Fruit fly (Drosophila melanogaster): Measurements from ENCODE around the gene btn.

Gene btn

dm6 chr3R:22625514-22626333 lies 39.3 kb upstream of the btn start (continued):
- TF ChIP-seq CG7556 (GFP tag; optimal IDR thresholded peaks at IDR 0.05) (peak; percentile 65), CG15601 (tag; optimal IDR thresholded peaks at IDR 0.05) (peak; percentile 51), wek (GFP tag; optimal IDR thresholded peaks at IDR 0.05) (no peak), pb (GFP tag; optimal IDR thresholded peaks at IDR 0.05) (no peak), CG6254 (GFP tag; optimal IDR thresholded peaks at IDR 0.05) (peak; percentile 64), bcd (GFP tag; optimal IDR thresholded peaks at IDR 0.05) (peak; percentile 54), Sox102F (GFP tag; optimal IDR thresholded peaks at IDR 0.05) (peak; percentile 60), CG34224 (GFP tag; IDR thresholded peaks at IDR 0.05; ENCODE audit: partially characterized antibody) (no peak), CG18619 (GFP tag; optimal IDR thresholded peaks at IDR 0.05) (peak; percentile 41), dpn (GFP tag; optimal IDR thresholded peaks at IDR 0.05) (peak in 1 of 2 experiments; percentile 13), vfl (GFP tag; optimal IDR thresholded peaks at IDR 0.05) (no peak), sob (GFP tag; IDR thresholded peaks at IDR 0.05) (no peak), ems (GFP tag; optimal IDR thresholded peaks at IDR 0.05) (no peak), CG11504 (tag; optimal IDR thresholded peaks at IDR 0.05) (peak; percentile 76), pros (GFP tag; optimal IDR thresholded peaks at IDR 0.05) (no peak), chif (GFP tag; optimal IDR thresholded peaks at IDR 0.05) (no peak), CG1233 (GFP tag; optimal IDR thresholded peaks at IDR 0.05) (peak; percentile 12), CHES-1-like (GFP tag; optimal IDR thresholded peaks at IDR 0.05) (no peak), usp (GFP tag; optimal IDR thresholded peaks at IDR 0.05) (no peak), h (optimal IDR thresholded peaks at IDR 0.05) (no peak), sd (tag; optimal IDR thresholded peaks at IDR 0.05) (peak; percentile 63), CG17829 (tag; optimal IDR thresholded peaks at IDR 0.05) (peak; percentile 25), Trl (optimal IDR thresholded peaks at IDR 0.05) (no peak), Trl (GFP tag; optimal IDR thresholded peaks at IDR 0.05) (no peak), Asciz (GFP tag; optimal IDR thresholded peaks at IDR 0.05) (peak; percentile 50), CG18262 (tag; optimal IDR thresholded peaks at IDR 0.05) (peak; percentile 80), prd (optimal IDR thresholded peaks at IDR 0.05) (no peak), prd (GFP tag; IDR thresholded peaks at IDR 0.05) (0 out of 3 replicates have a peak, but pooled peaks have one; percentile 30), CG10462 (GFP tag; optimal IDR thresholded peaks at IDR 0.05) (peak; percentile 14), ranshi (GFP tag; IDR thresholded peaks at IDR 0.05) (no peak), otp (GFP tag; IDR thresholded peaks at IDR 0.05) (0 out of 3 replicates have a peak, but pooled peaks have one; percentile 16), CG31365 (tag; optimal IDR thresholded peaks at IDR 0.05) (no peak), CG13775 (GFP tag; optimal IDR thresholded peaks at IDR 0.05) (peak; percentile 54), CG8388 (GFP tag; optimal IDR thresholded peaks at IDR 0.05) (peak; percentile 71), CG14710 (tag; optimal IDR thresholded peaks at IDR 0.05) (peak; percentile 63), lab (GFP tag; optimal IDR thresholded peaks at IDR 0.05) (peak; percentile 11), CG4404 (GFP tag; IDR thresholded peaks at IDR 0.05) (no peak), Tbp (GFP tag; optimal IDR thresholded peaks at IDR 0.05) (no peak), Awh (GFP tag; IDR thresholded peaks at IDR 0.05) (no peak), CG4360 (GFP tag; IDR thresholded peaks at IDR 0.05) (no peak), CG4820 (GFP tag; optimal IDR thresholded peaks at IDR 0.05) (peak; percentile 11), CG10267 (tag; optimal IDR thresholded peaks at IDR 0.05) (peak; percentile 57), peb (GFP tag; IDR thresholded peaks at IDR 0.05) (no peak), Hmr (GFP tag; optimal IDR thresholded peaks at IDR 0.05) (peak; percentile 58), az2 (GFP tag; optimal IDR thresholded peaks at IDR 0.05) (peak; percentile 58), Xbp1 (GFP tag; optimal IDR thresholded peaks at IDR 0.05) (peak; percentile 26), trem (tag; optimal IDR thresholded peaks at IDR 0.05) (peak; percentile 25), CG10209 (GFP tag; optimal IDR thresholded peaks at IDR 0.05) (peak; percentile 24), CG13123 (GFP tag; optimal IDR thresholded peaks at IDR 0.05) (no peak), CG6683 (GFP tag; optimal IDR thresholded peaks at IDR 0.05) (no peak)

All from whole organism, embryonic.